Worm (Caenorhabditis elegans): Measurements from ENCODE around the gene col-83.

DNA sequence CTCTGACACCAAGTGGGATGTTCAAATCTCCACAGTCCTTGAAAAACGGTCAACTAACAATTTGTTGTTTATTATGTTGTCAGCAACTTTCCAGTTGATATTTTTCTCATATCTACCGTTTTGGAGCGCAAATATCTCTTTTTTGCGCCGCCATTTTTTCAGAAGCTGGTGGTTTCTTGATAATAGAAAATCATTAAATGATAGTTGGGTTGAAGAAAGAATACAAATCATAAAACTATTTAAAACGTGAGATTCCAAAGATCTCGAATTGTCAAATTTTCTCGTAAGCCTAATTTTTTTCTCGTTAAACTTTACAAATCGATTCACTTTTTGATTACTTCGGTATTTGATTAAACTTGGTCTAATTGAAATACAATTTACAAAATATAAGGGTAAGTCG, 46.6 kb upstream of the col-83 start, which contains the start of gene rpl-42:
- TF ChIP-seq mls-2 (tag; optimal IDR thresholded peaks at IDR 0.05) (no peak), elt-3 (tag; optimal IDR thresholded peaks at IDR 0.05) (no peak), lsy-2 (tag; optimal IDR thresholded peaks at IDR 0.05) (no peak)

Data from whole organism, mixed stage, embryonic.